Worm (Caenorhabditis elegans): Measurements from ENCODE around the gene lys-3.

ce11 chrV:10283444-10283843 is at the start of gene lys-3:
- no peak for TF ChIP-seq ceh-82 (tag; optimal IDR thresholded peaks at IDR 0.05)
- no peak for TF ChIP-seq F37D6.2 (tag; optimal IDR thresholded peaks at IDR 0.05)
- no peak for TF ChIP-seq F49E8.2 (tag; optimal IDR thresholded peaks at IDR 0.05; ENCODE audit: borderline replicate concordance)
- TF ChIP-seq aly-2 (tag; optimal IDR thresholded peaks at IDR 0.05), result no peak
- no peak for TF ChIP-seq ceh-32 (tag; optimal IDR thresholded peaks at IDR 0.05; ENCODE audit: poor library complexity)
- no peak for TF ChIP-seq nhr-11 (tag; optimal IDR thresholded peaks at IDR 0.05)
- TF ChIP-seq vab-7 (GFP tag; IDR thresholded peaks at IDR 0.05), result no peak
- TF ChIP-seq fos-1 (tag; optimal IDR thresholded peaks at IDR 0.05), result no peak

Data from whole organism, L4 larva.